Fruit fly (Drosophila melanogaster): ENCODE data around the gene CG12259.
A peak's percentile ranks its signal among the peaks of the same experiment; 100 is the strongest.
"Not testable (repeated sequence)": the region's sequence is repeated elsewhere in the genome, so short reads cannot be mapped to it uniquely, and the experiment has no call there.

Gene CG12259

dm6 chr3R:27920883-27921282, at the start of gene CG12259 (continued):
- TF ChIP-seq sim (GFP tag; IDR thresholded peaks at IDR 0.05) (no peak), CG2116 (GFP tag; optimal IDR thresholded peaks at IDR 0.05) (peak; percentile 14), Pdp1 (GFP tag; optimal IDR thresholded peaks at IDR 0.05) (no peak), MBD-R2 (GFP tag; IDR thresholded peaks at IDR 0.05) (peak; percentile 59), Trl (optimal IDR thresholded peaks at IDR 0.05) (no peak), Trl (GFP tag; optimal IDR thresholded peaks at IDR 0.05) (no peak), CG10565 (GFP tag; optimal IDR thresholded peaks at IDR 0.05) (no peak), pzg (GFP tag; optimal IDR thresholded peaks at IDR 0.05) (peak; percentile 12), CG2712 (tag; optimal IDR thresholded peaks at IDR 0.05) (peak; percentile 23), gem (tag; optimal IDR thresholded peaks at IDR 0.05) (peak; percentile 29)

- TF ChIP-seq Oaz (GFP tag; IDR thresholded peaks at IDR 0.05); CG6791 (GFP tag; IDR thresholded peaks at IDR 0.05; ENCODE audit: partially characterized antibody); CG16863 (GFP tag; optimal IDR thresholded peaks at IDR 0.05): not testable (repeated sequence)
Observed at dm6 chr3R:27963119-27963518, 42.2 kb upstream of the CG12259 start, which contains the start of the genes CG31131 and CG4849. Gene CG31131, minus strand, starts transcription at chr3R:27963219. Gene CG4849, plus strand, starts transcription at chr3R:27963415.

dm6 chr3R:27960473-27960872, 39.6 kb upstream of the CG12259 start, which contains the start of gene CG31253:
Gene CG31253, minus strand, starts transcription at chr3R:27960573.
- TF ChIP-seq CG30431 (GFP tag; optimal IDR thresholded peaks at IDR 0.05); CG13624 (GFP tag; optimal IDR thresholded peaks at IDR 0.05); nerfin-1 (tag; optimal IDR thresholded peaks at IDR 0.05): not testable (repeated sequence)

dm6 chr3R:27959145-27959544, 38.3 kb upstream of the CG12259 start, which contains the start of the genes CG42487 and CG4884:
Gene CG42487, minus strand, starts transcription at chr3R:27959245.
Gene CG4884, minus strand, starts transcription at chr3R:27959245.
- TF ChIP-seq PHDP (tag; optimal IDR thresholded peaks at IDR 0.05); CG1832 (GFP tag; optimal IDR thresholded peaks at IDR 0.05); CG43689 (GFP tag; IDR thresholded peaks at IDR 0.05): not testable (repeated sequence)

dm6 chr3R:27957967-27958366, 37.1 kb upstream of the CG12259 start:
- no peak for TF ChIP-seq CG7357 (GFP tag; IDR thresholded peaks at IDR 0.05)
- TF ChIP-seq CG4820 (GFP tag; optimal IDR thresholded peaks at IDR 0.05), result no peak
- TF ChIP-seq br (optimal IDR thresholded peaks at IDR 0.05), result no peak
- peak; percentile 36; the same call in 1 of the 2 replicates for TF ChIP-seq Dref (GFP tag; IDR thresholded peaks at IDR 0.05)
- TF ChIP-seq ATbp (GFP tag; optimal IDR thresholded peaks at IDR 0.05), result no peak
- no peak for TF ChIP-seq Max (GFP tag; optimal IDR thresholded peaks at IDR 0.05)
- TF ChIP-seq D19A (tag; optimal IDR thresholded peaks at IDR 0.05), result no peak
- no peak for TF ChIP-seq PHDP (tag; optimal IDR thresholded peaks at IDR 0.05)
- TF ChIP-seq B-H2 (GFP tag; optimal IDR thresholded peaks at IDR 0.05), result no peak
- TF ChIP-seq HLH3B (GFP tag; IDR thresholded peaks at IDR 0.05), result no peak
- no peak for TF ChIP-seq CG3163 (GFP tag; optimal IDR thresholded peaks at IDR 0.05)
- no peak for TF ChIP-seq pb (GFP tag; optimal IDR thresholded peaks at IDR 0.05)
- TF ChIP-seq CG9797 (GFP tag; optimal IDR thresholded peaks at IDR 0.05), result no peak
- no peak for TF ChIP-seq Usf (GFP tag; optimal IDR thresholded peaks at IDR 0.05)
- no peak for TF ChIP-seq bbx (GFP tag; IDR thresholded peaks at IDR 0.05; ENCODE audit: partially characterized antibody)
- TF ChIP-seq dmrt11E (tag; optimal IDR thresholded peaks at IDR 0.05), result no peak
- no peak for TF ChIP-seq Doc3 (GFP tag; IDR thresholded peaks at IDR 0.05; ENCODE audit: partially characterized antibody)
- TF ChIP-seq zfh2 (GFP tag; optimal IDR thresholded peaks at IDR 0.05), result no peak
- TF ChIP-seq CG7556 (GFP tag; optimal IDR thresholded peaks at IDR 0.05), result no peak
- TF ChIP-seq ase (GFP tag; IDR thresholded peaks at IDR 0.05), result no peak
- peak; percentile 60; the same call in 1 of the 3 replicates for TF ChIP-seq CG34422 (GFP tag; IDR thresholded peaks at IDR 0.05)
- no peak for TF ChIP-seq gsb (GFP tag; IDR thresholded peaks at IDR 0.05)
- TF ChIP-seq Hand (GFP tag; optimal IDR thresholded peaks at IDR 0.05), result no peak
- TF ChIP-seq stwl (tag; optimal IDR thresholded peaks at IDR 0.05), result no peak
- TF ChIP-seq Ssrp (tag; optimal IDR thresholded peaks at IDR 0.05), result no peak
- TF ChIP-seq bigmax (GFP tag; optimal IDR thresholded peaks at IDR 0.05), result peak; percentile 98
- TF ChIP-seq CG4854 (GFP tag; optimal IDR thresholded peaks at IDR 0.05), result no peak

Measured in whole organism, embryonic.